Worm (Caenorhabditis elegans) whole organism, young adult: ENCODE measurements around the gene lmtr-5.

Experiments used
- F23B12.7 ChIP-seq: sonication (generic microtip); optimal IDR thresholded peaks from 2 replicates; lab custom pipeline; 2017; ENCODE audit warnings: missing genetic modification characterization, mild to moderate bottlenecking, missing compliant biosample characterization, antibody characterized with exemption, moderate library complexity; ENCODE audit not compliant: insufficient read depth
- F33H1.4 ChIP-seq: fragments of 200-800 bp; sonication (Bioruptor generic); IDR thresholded peaks from 2 replicates; pipeline ENCODE4 v1.3.6; 2022; ENCODE audit warnings: missing genetic modification reagents, missing genetic modification characterization, missing compliant biosample characterization
- F37B4.10 ChIP-seq: fragments of 200-800 bp; sonication (Bioruptor generic); IDR thresholded peaks from 2 replicates; pipeline ENCODE4 v1.3.6; 2022; ENCODE audit warnings: missing genetic modification characterization, missing compliant biosample characterization
- F39B2.1 ChIP-seq: fragments of 200-800 bp; sonication (Bioruptor generic); IDR thresholded peaks from 2 replicates; pipeline ENCODE4 v1.3.6; 2022; ENCODE audit warnings: missing genetic modification reagents, missing genetic modification characterization, missing compliant biosample characterization
- F57A8.1 ChIP-seq: fragments of 200-800 bp; sonication (Bioruptor generic); optimal IDR thresholded peaks from 2 replicates; lab custom pipeline; 2018; ENCODE audit warnings: mild to moderate bottlenecking, missing genetic modification characterization, moderate library complexity, missing compliant biosample characterization
- K12H6.12 ChIP-seq: fragments of 200-800 bp; sonication (Bioruptor generic); optimal IDR thresholded peaks from 2 replicates; lab custom pipeline; 2018; ENCODE audit warnings: mild to moderate bottlenecking, missing genetic modification characterization, missing compliant biosample characterization
- Y53G8AR.9 ChIP-seq: fragments of 200-800 bp; sonication (Bioruptor generic); conservative IDR thresholded peaks from 2 replicates; pipeline ENCODE4 v1.3.6; 2022; ENCODE audit warnings: missing genetic modification reagents, missing genetic modification characterization, missing compliant biosample characterization
- ccch-3 ChIP-seq: fragments of 200-800 bp; sonication (Bioruptor generic); optimal IDR thresholded peaks from 2 replicates; lab custom pipeline; 2018; ENCODE audit warnings: mild to moderate bottlenecking, missing genetic modification characterization, missing compliant biosample characterization
- cebp-1 ChIP-seq, 2 experiments: fragments of 200-800 bp in 1 of 2; sonication (Bioruptor generic) in 1 of 2; sonication (generic microtip) in 1 of 2; IDR thresholded peaks in 1 of 2; optimal IDR thresholded peaks in 1 of 2; 2 replicates each; pipeline versions ENCODE4 v1.3.6 to Lab custom; 2017 to 2022; ENCODE audit warnings: missing compliant biosample characterization in 2 of 2, missing genetic modification characterization in 2 of 2, mild to moderate bottlenecking in 1 of 2, missing genetic modification reagents in 1 of 2, moderate library complexity in 1 of 2
- cebp-2 ChIP-seq: fragments of 200-800 bp; sonication (Bioruptor generic); IDR thresholded peaks from 2 replicates; pipeline ENCODE4 v1.3.6; 2022; ENCODE audit warnings: missing genetic modification characterization, missing compliant biosample characterization
- chd-7 ChIP-seq: sonication (generic microtip); optimal IDR thresholded peaks from 2 replicates; lab custom pipeline; 2016; ENCODE audit warnings: mild to moderate bottlenecking, missing genetic modification characterization, moderate library complexity, missing compliant biosample characterization
- die-1 ChIP-seq: sonication (generic microtip); optimal IDR thresholded peaks from 2 replicates; lab custom pipeline; 2016; ENCODE audit warnings: missing genotype, mild to moderate bottlenecking, missing genetic modification characterization, missing compliant biosample characterization
- dpff-1 ChIP-seq: sonication (generic microtip); optimal IDR thresholded peaks from 2 replicates; lab custom pipeline; 2017; ENCODE audit warnings: mild to moderate bottlenecking, missing genetic modification characterization, missing compliant biosample characterization
- ets-4 ChIP-seq: fragments of 200-800 bp; sonication (Bioruptor generic); optimal IDR thresholded peaks from 2 replicates; lab custom pipeline; 2018; ENCODE audit warnings: mild to moderate bottlenecking, missing genetic modification characterization, missing compliant biosample characterization
- hlh-12 ChIP-seq: sonication (generic microtip); optimal IDR thresholded peaks from 2 replicates; lab custom pipeline; 2016; ENCODE audit warnings: missing genetic modification characterization, missing compliant biosample characterization
- hmg-1.2 ChIP-seq: fragments of 200-800 bp; sonication (Bioruptor generic); IDR thresholded peaks from 2 replicates; pipeline ENCODE4 v1.3.6; 2022; ENCODE audit warnings: missing genetic modification reagents, missing genetic modification characterization, missing compliant biosample characterization
- hsf-1 ChIP-seq: fragments of 200-800 bp; sonication (Bioruptor generic); IDR thresholded peaks from 2 replicates; pipeline ENCODE4 v1.3.6; 2022; ENCODE audit warnings: missing genetic modification reagents, missing genetic modification characterization, missing compliant biosample characterization
- let-526 ChIP-seq: fragments of 200-800 bp; sonication (Bioruptor generic); IDR thresholded peaks from 2 replicates; pipeline ENCODE4 v1.3.6; 2022; ENCODE audit warnings: missing genetic modification reagents, missing genetic modification characterization, missing compliant biosample characterization
- lir-1 ChIP-seq: fragments of 200-800 bp; sonication (Bioruptor generic); conservative IDR thresholded peaks from 2 replicates; pipeline ENCODE4 v1.3.6; 2022; ENCODE audit warnings: missing genetic modification reagents, missing genetic modification characterization, missing compliant biosample characterization
- madf-8 ChIP-seq: fragments of 200-800 bp; sonication (Bioruptor generic); conservative IDR thresholded peaks from 2 replicates; pipeline ENCODE4 v1.3.6; 2022; ENCODE audit warnings: missing genetic modification reagents, missing genetic modification characterization, missing compliant biosample characterization
- mcd-1 ChIP-seq: fragments of 200-800 bp; sonication (Bioruptor generic); IDR thresholded peaks from 2 replicates; pipeline ENCODE4 v1.3.6; 2022; ENCODE audit warnings: missing genetic modification reagents, missing genetic modification characterization, missing compliant biosample characterization
- mel-28 ChIP-seq: sonication (generic microtip); optimal IDR thresholded peaks from 2 replicates; lab custom pipeline; 2016; ENCODE audit warnings: borderline replicate concordance, mild to moderate bottlenecking, missing genetic modification characterization, missing compliant biosample characterization
- mxl-1 ChIP-seq: sonication (generic microtip); optimal IDR thresholded peaks from 2 replicates; lab custom pipeline; 2016; ENCODE audit warnings: missing genetic modification characterization, missing compliant biosample characterization
- nfyb-1 ChIP-seq: fragments of 200-800 bp; sonication (Bioruptor generic); IDR thresholded peaks from 2 replicates; pipeline ENCODE4 v1.3.6; 2022; ENCODE audit warnings: missing genetic modification reagents, missing genetic modification characterization, missing compliant biosample characterization
- nhr-27 ChIP-seq: fragments of 200-800 bp; sonication (Bioruptor generic); optimal IDR thresholded peaks from 2 replicates; lab custom pipeline; 2018; ENCODE audit warnings: mild to moderate bottlenecking, missing genetic modification characterization, moderate library complexity, missing compliant biosample characterization
- nhr-90 ChIP-seq: sonication (generic microtip); optimal IDR thresholded peaks from 2 replicates; lab custom pipeline; 2016; ENCODE audit warnings: missing genotype, mild to moderate bottlenecking, missing genetic modification characterization, missing compliant biosample characterization
- tlf-1 ChIP-seq: fragments of 200-800 bp; sonication (Bioruptor generic); optimal IDR thresholded peaks from 2 replicates; lab custom pipeline; 2018; ENCODE audit warnings: mild to moderate bottlenecking, missing genetic modification characterization, missing compliant biosample characterization
- unc-130 ChIP-seq: sonication (generic microtip); optimal IDR thresholded peaks from 2 replicates; lab custom pipeline; 2016; ENCODE audit warnings: missing genetic modification reagents, missing genetic modification characterization, missing compliant biosample characterization
- unc-62 ChIP-seq: fragments of 150-350 bp; optimal IDR thresholded peaks from 2 replicates; lab custom pipeline; 2014; ENCODE audit warnings: missing biosample characterization, missing genetic modification reagents, missing genetic modification characterization
- xnd-1 ChIP-seq: sonication (generic microtip); optimal IDR thresholded peaks from 2 replicates; lab custom pipeline; 2016; ENCODE audit warnings: missing genotype, missing genetic modification reagents, missing genetic modification characterization, missing compliant biosample characterization
- zfh-2 ChIP-seq: fragments of 200-800 bp; sonication (Bioruptor generic); conservative IDR thresholded peaks from 2 replicates; pipeline ENCODE4 v1.3.6; 2022; ENCODE audit warnings: missing genetic modification reagents, missing genetic modification characterization, missing compliant biosample characterization
- ztf-28 ChIP-seq: fragments of 200-800 bp; sonication (Bioruptor generic); IDR thresholded peaks from 2 replicates; pipeline ENCODE4 v1.3.6; 2022; ENCODE audit warnings: missing genetic modification reagents, missing genetic modification characterization, missing compliant biosample characterization

The lmtr-5 gene

DNA sequence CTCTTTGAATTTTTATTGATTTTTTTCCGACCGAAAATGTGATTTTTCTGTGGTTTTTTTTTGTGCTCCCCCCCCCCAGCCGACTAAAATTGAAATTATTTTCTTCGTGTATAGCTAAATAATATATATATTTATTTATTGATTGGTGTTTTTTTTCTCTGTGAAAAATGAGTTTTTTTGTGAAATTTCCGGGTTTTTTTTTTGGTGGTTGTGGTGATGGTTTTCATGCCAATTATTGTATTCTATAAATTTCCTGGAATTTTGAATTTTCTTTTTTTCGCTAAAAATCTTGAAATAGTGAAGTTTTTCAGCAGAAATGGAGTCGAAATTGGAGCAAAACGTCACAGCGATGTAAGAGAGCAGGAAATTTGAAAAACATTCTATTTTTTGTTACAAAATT is at the start of gene lmtr-5:
Gene lmtr-5, plus strand, starts transcription at position 301 of the 400 bp plus-strand sequence.
- TF ChIP-seq chd-7 (tag; lab: Kevin White, UChicago), result no peak
- TF ChIP-seq ztf-28 (GFP tag; lab: Robert Waterston, UW), result no peak
- no peak for TF ChIP-seq nhr-27 (tag; lab: Kevin White, UChicago)
- TF ChIP-seq hmg-1.2, result no peak
- TF ChIP-seq F37B4.10 (GFP tag; lab: Robert Waterston, UW), result no peak
- TF ChIP-seq F33H1.4 (GFP tag; lab: Robert Waterston, UW), result no peak
- no peak for TF ChIP-seq unc-130 (GFP tag; lab: Kevin White, UChicago)
- TF ChIP-seq cebp-2 (GFP tag; lab: Robert Waterston, UW), result no peak
- TF ChIP-seq F39B2.1 (GFP tag; lab: Robert Waterston, UW), result no peak
- no peak for TF ChIP-seq die-1 (tag; lab: Kevin White, UChicago)
- no peak for TF ChIP-seq ets-4 (GFP tag; lab: Kevin White, UChicago)
- no peak for TF ChIP-seq lir-1 (GFP tag; lab: Robert Waterston, UW)
- TF ChIP-seq madf-8 (GFP tag; lab: Robert Waterston, UW), result no peak
- TF ChIP-seq hlh-12 (tag; lab: Kevin White, UChicago), result no peak
- no peak for TF ChIP-seq let-526 (GFP tag; lab: Robert Waterston, UW)
- TF ChIP-seq xnd-1 (tag; lab: Kevin White, UChicago), result no peak
- TF ChIP-seq K12H6.12 (tag; lab: Kevin White, UChicago), result no peak
- TF ChIP-seq ccch-3 (GFP tag; lab: Kevin White, UChicago), result no peak
- TF ChIP-seq tlf-1, result no peak
- no peak for TF ChIP-seq mcd-1 (GFP tag; lab: Robert Waterston, UW)

DNA sequence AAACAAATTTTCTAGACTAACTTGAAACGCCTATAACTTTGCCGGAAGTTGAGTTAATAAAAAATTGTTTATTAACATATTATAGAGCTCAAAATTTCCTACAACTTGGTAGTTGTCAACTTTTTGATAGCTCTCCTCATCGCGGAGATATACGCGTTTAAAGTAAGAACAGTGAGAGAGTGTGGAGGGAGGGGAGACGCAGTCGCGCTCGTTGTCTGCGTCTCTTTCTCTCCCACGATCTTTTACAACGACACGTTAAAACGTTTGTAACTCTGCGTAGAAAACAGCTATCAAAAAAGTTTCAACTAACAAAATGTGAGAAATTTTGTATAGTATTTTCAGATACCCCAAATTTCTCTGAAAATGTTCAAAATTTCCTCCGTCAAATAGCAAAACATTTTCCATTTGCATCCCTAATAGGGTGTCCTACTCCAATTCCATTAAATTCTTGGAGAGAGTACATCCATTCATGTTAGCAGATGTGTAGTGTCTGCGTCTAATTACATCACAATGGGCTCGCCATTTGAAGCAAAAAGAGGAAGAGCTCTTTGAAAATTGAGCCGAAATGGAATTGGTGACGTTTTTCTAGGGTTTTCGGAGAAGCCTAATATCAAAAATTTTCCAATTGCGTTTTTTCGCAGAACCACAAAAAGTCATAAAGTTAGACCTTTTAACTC is 47.0 kb upstream of the lmtr-5 start:
- TF ChIP-seq hmg-1.2, result peak; percentile 57
- no peak for TF ChIP-seq mxl-1 (tag; lab: Kevin White, UChicago)

DNA sequence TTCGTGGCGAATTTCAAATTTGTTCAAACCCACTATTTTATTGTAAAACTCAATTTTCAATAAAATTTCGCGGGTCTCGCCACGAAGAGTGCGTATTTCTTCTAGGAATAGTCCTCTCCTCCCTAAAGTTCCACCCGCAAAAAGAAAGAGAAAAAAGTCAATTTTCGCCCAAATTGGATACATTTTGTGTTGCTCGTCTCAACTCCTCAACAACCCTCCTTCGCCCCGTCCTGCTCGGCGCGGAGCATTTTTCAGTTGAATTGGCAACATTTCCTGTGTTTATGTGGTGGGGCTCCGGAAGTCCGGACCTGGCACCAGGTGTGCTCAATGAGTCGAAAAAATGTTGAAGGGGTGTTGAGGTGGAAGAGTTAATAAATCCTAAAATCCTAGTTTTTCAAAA is 45.4 kb upstream of the lmtr-5 start:
- TF ChIP-seq nhr-90 (tag; lab: Kevin White, UChicago), result no peak

DNA sequence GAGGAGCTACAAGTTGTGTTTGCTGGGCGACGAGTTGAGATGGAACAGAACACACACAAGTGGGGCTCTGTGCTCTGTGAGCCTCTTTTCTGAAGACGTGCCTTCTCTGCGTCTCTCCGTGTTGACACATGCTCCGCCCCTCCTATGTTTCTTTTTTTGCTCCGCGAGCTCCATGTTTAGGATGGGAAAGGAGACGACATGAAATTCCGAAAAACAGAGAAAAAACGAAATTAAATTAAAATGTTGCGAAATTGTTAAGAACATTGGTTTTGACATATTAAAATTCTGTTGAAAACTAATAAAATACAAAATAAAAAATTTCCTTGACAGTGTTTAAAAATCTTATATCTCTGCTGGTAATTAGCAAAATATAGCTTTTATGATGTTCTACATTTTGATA is 44.3 kb upstream of the lmtr-5 start, which contains the start of gene mec-12:
Gene mec-12, minus strand, starts transcription at position 91 of the 400 bp plus-strand sequence.
- TF ChIP-seq hsf-1 (GFP tag; lab: Robert Waterston, UW), result no peak
- no peak for TF ChIP-seq cebp-1 (GFP tag; IDR thresholded peaks at IDR 0.05; lab: Robert Waterston, UW)
- peak; percentile 75 for TF ChIP-seq cebp-1 (tag; optimal IDR thresholded peaks at IDR 0.05; lab: Kevin White, UChicago)
- no peak for TF ChIP-seq nfyb-1 (GFP tag; lab: Robert Waterston, UW)
- no peak for TF ChIP-seq F57A8.1 (GFP tag; lab: Kevin White, UChicago)
- no peak for TF ChIP-seq F23B12.7
- TF ChIP-seq mel-28 (tag; lab: Kevin White, UChicago), result no peak
- TF ChIP-seq Y53G8AR.9 (GFP tag; lab: Robert Waterston, UW), result no peak
- no peak for TF ChIP-seq nhr-90 (tag; lab: Kevin White, UChicago)
- no peak for TF ChIP-seq dpff-1 (tag; lab: Kevin White, UChicago)
- 0 out of 2 replicates have a peak, but pooled peaks have one; percentile 11 for TF ChIP-seq zfh-2 (GFP tag; lab: Robert Waterston, UW)
- no peak for TF ChIP-seq unc-62 (GFP tag; lab: Kevin White, UChicago)
